Worm (Caenorhabditis elegans) whole organism, young adult: ENCODE results near the gene Y46E12BL.2.

Experiments
- C06A6.2 ChIP-seq: fragments of 200-800 bp; sonication (Bioruptor generic); conservative IDR thresholded peaks from 2 replicates; pipeline ENCODE4 v1.3.6; 2022; ENCODE audit warnings: missing genetic modification characterization, missing compliant biosample characterization
- F22D6.2 ChIP-seq: sonication (generic microtip); optimal IDR thresholded peaks from 2 replicates; lab custom pipeline; 2016; ENCODE audit warnings: mild to moderate bottlenecking, missing genetic modification characterization, missing compliant biosample characterization
- F52B5.7 ChIP-seq: sonication (generic microtip); optimal IDR thresholded peaks from 2 replicates; lab custom pipeline; 2016; ENCODE audit warnings: mild to moderate bottlenecking, missing genetic modification characterization, missing compliant biosample characterization
- F55B11.4 ChIP-seq: sonication (generic microtip); optimal IDR thresholded peaks from 2 replicates; lab custom pipeline; 2016; ENCODE audit warnings: missing compliant biosample characterization, missing genetic modification characterization, borderline replicate concordance; ENCODE audit not compliant: insufficient read depth
- F57C9.4 ChIP-seq: sonication (generic microtip); optimal IDR thresholded peaks from 2 replicates; lab custom pipeline; 2017; ENCODE audit warnings: mild to moderate bottlenecking, missing genetic modification characterization, missing compliant biosample characterization
- T26A5.8 ChIP-seq: sonication (generic microtip); optimal IDR thresholded peaks from 2 replicates; lab custom pipeline; 2016; ENCODE audit warnings: missing genetic modification characterization, missing compliant biosample characterization
- Y95B8A.8 ChIP-seq: fragments of 200-800 bp; sonication (Bioruptor generic); IDR thresholded peaks from 2 replicates; pipeline ENCODE4 v1.3.6; 2022; ENCODE audit warnings: missing genetic modification reagents, missing genetic modification characterization, missing compliant biosample characterization
- akir-1 ChIP-seq: fragments of 200-800 bp; sonication (Bioruptor generic); optimal IDR thresholded peaks from 2 replicates; lab custom pipeline; 2018; ENCODE audit warnings: mild to moderate bottlenecking, missing genetic modification characterization, moderate library complexity, missing compliant biosample characterization
- aptf-3 ChIP-seq: fragments of 200-800 bp; sonication (Bioruptor generic); IDR thresholded peaks from 2 replicates; pipeline ENCODE4 v1.3.6; 2022; ENCODE audit warnings: missing genetic modification characterization, missing compliant biosample characterization
- bed-1 ChIP-seq: fragments of 200-800 bp; sonication (Bioruptor generic); IDR thresholded peaks from 2 replicates; pipeline ENCODE4 v1.3.6; 2022; ENCODE audit warnings: missing genetic modification reagents, missing genetic modification characterization, missing compliant biosample characterization
- ccch-3 ChIP-seq: fragments of 200-800 bp; sonication (Bioruptor generic); optimal IDR thresholded peaks from 2 replicates; lab custom pipeline; 2018; ENCODE audit warnings: mild to moderate bottlenecking, missing genetic modification characterization, missing compliant biosample characterization
- ceh-100 ChIP-seq: fragments of 200-800 bp; sonication (Bioruptor generic); IDR thresholded peaks from 2 replicates; pipeline ENCODE4 v1.3.6; 2022; ENCODE audit warnings: missing genetic modification reagents, missing genetic modification characterization, missing compliant biosample characterization
- ceh-40 ChIP-seq: fragments of 200-800 bp; sonication (Bioruptor generic); IDR thresholded peaks from 2 replicates; pipeline ENCODE4 v1.3.6; 2022; ENCODE audit warnings: missing genetic modification characterization, missing compliant biosample characterization
- ceh-79 ChIP-seq: sonication (generic microtip); optimal IDR thresholded peaks from 2 replicates; lab custom pipeline; 2017; ENCODE audit warnings: mild to moderate bottlenecking, missing genetic modification characterization, missing compliant biosample characterization
- dox-1 ChIP-seq: fragments of 200-800 bp; sonication (Bioruptor generic); IDR thresholded peaks from 2 replicates; pipeline ENCODE4 v1.3.6; 2022; ENCODE audit warnings: missing genetic modification reagents, missing genetic modification characterization, missing compliant biosample characterization
- egl-18 ChIP-seq: fragments of 200-800 bp; sonication (Bioruptor generic); IDR thresholded peaks from 2 replicates; pipeline ENCODE4 v1.3.6; 2022; ENCODE audit warnings: missing genetic modification reagents, missing genetic modification characterization, missing compliant biosample characterization
- egrh-3 ChIP-seq: fragments of 200-800 bp; sonication (Bioruptor generic); IDR thresholded peaks from 2 replicates; pipeline ENCODE4 v1.3.6; 2022; ENCODE audit warnings: missing genetic modification reagents, missing genetic modification characterization, missing compliant biosample characterization
- ekl-4 ChIP-seq: fragments of 200-800 bp; sonication (Bioruptor generic); IDR thresholded peaks from 2 replicates; pipeline ENCODE4 v1.3.6; 2022; ENCODE audit warnings: missing genetic modification reagents, missing genetic modification characterization, missing compliant biosample characterization
- him-1 ChIP-seq: sonication (generic microtip); optimal IDR thresholded peaks from 2 replicates; lab custom pipeline; 2016; ENCODE audit warnings: missing genotype, missing genetic modification reagents, missing genetic modification characterization, missing compliant biosample characterization
- hmg-1.2 ChIP-seq: fragments of 200-800 bp; sonication (Bioruptor generic); IDR thresholded peaks from 2 replicates; pipeline ENCODE4 v1.3.6; 2022; ENCODE audit warnings: missing genetic modification reagents, missing genetic modification characterization, missing compliant biosample characterization
- hmg-20 ChIP-seq: fragments of 200-800 bp; sonication (Bioruptor generic); IDR thresholded peaks from 2 replicates; pipeline ENCODE4 v1.3.6; 2022; ENCODE audit warnings: missing genetic modification reagents, missing genetic modification characterization, missing compliant biosample characterization
- madf-10 ChIP-seq: sonication (generic microtip); optimal IDR thresholded peaks from 2 replicates; lab custom pipeline; 2016; ENCODE audit warnings: mild to moderate bottlenecking, missing genetic modification characterization, missing compliant biosample characterization
- madf-3 ChIP-seq: fragments of 200-800 bp; sonication (Bioruptor generic); IDR thresholded peaks from 2 replicates; pipeline ENCODE4 v1.3.6; 2022; ENCODE audit warnings: missing genetic modification reagents, missing genetic modification characterization, missing compliant biosample characterization
- madf-8 ChIP-seq: fragments of 200-800 bp; sonication (Bioruptor generic); conservative IDR thresholded peaks from 2 replicates; pipeline ENCODE4 v1.3.6; 2022; ENCODE audit warnings: missing genetic modification reagents, missing genetic modification characterization, missing compliant biosample characterization
- mes-4 ChIP-seq: sonication (generic microtip); optimal IDR thresholded peaks from 2 replicates; lab custom pipeline; 2016; ENCODE audit warnings: missing genotype, missing genetic modification characterization, missing compliant biosample characterization
- nhr-179 ChIP-seq: sonication (generic microtip); optimal IDR thresholded peaks from 2 replicates; lab custom pipeline; 2016; ENCODE audit warnings: mild to moderate bottlenecking, missing genetic modification characterization, missing compliant biosample characterization
- rpc-1 ChIP-seq, 2 experiments: fragments of 150-350 bp in 1 of 2; sonication (generic microtip) in 1 of 2; optimal IDR thresholded peaks; 2 replicates each; lab custom pipeline; 2014 to 2018; ENCODE audit warnings: missing biosample characterization in 1 of 2, missing genetic modification characterization in 1 of 2, missing genetic modification reagents in 1 of 2, missing genotype in 1 of 2
- snpc-3.4 ChIP-seq: sonication (generic microtip); optimal IDR thresholded peaks from 2 replicates; lab custom pipeline; 2017; ENCODE audit warnings: missing genetic modification characterization, mild to moderate bottlenecking, missing compliant biosample characterization, antibody characterized with exemption, moderate library complexity, missing genotype, missing genetic modification reagents
- snpc-4 ChIP-seq, 5 experiments: fragments of 150-350 bp in 1 of 5; sonication (generic microtip) in 4 of 5; optimal IDR thresholded peaks; 2 replicates each; lab custom pipeline; 2014 to 2018; ENCODE audit warnings: missing genetic modification characterization in 5 of 5, missing biosample characterization in 3 of 5, antibody characterized with exemption in 2 of 5, mild to moderate bottlenecking in 2 of 5, missing compliant biosample characterization in 2 of 5, missing genotype in 2 of 5, moderate library complexity in 2 of 5, missing genetic modification reagents in 1 of 5
- somi-1 ChIP-seq: fragments of 200-800 bp; sonication (Bioruptor generic); optimal IDR thresholded peaks from 2 replicates; lab custom pipeline; 2018; ENCODE audit warnings: mild to moderate bottlenecking, missing genetic modification characterization, missing compliant biosample characterization
- sptf-2 ChIP-seq: fragments of 200-800 bp; sonication (Bioruptor generic); optimal IDR thresholded peaks from 2 replicates; lab custom pipeline; 2018; ENCODE audit warnings: mild to moderate bottlenecking, missing genetic modification characterization, missing compliant biosample characterization
- tlf-1 ChIP-seq: fragments of 200-800 bp; sonication (Bioruptor generic); optimal IDR thresholded peaks from 2 replicates; lab custom pipeline; 2018; ENCODE audit warnings: mild to moderate bottlenecking, missing genetic modification characterization, missing compliant biosample characterization
- zfh-2 ChIP-seq: fragments of 200-800 bp; sonication (Bioruptor generic); conservative IDR thresholded peaks from 2 replicates; pipeline ENCODE4 v1.3.6; 2022; ENCODE audit warnings: missing genetic modification reagents, missing genetic modification characterization, missing compliant biosample characterization
- ztf-18 ChIP-seq: sonication (generic microtip); optimal IDR thresholded peaks from 2 replicates; lab custom pipeline; 2016; ENCODE audit warnings: missing genotype, mild to moderate bottlenecking, missing genetic modification characterization, missing compliant biosample characterization
- ztf-26 ChIP-seq: sonication (generic microtip); optimal IDR thresholded peaks from 2 replicates; lab custom pipeline; 2017; ENCODE audit warnings: missing genetic modification characterization, missing compliant biosample characterization
- ztf-6 ChIP-seq: fragments of 200-800 bp; sonication (Bioruptor generic); IDR thresholded peaks from 2 replicates; pipeline ENCODE4 v1.3.6; 2022; ENCODE audit warnings: missing genetic modification reagents, missing genetic modification characterization, missing compliant biosample characterization

Gene Y46E12BL.2

ce11 chrII:15220116-15220515 is 12.6 kb upstream of the Y46E12BL.2 start:
- TF ChIP-seq zfh-2 (GFP tag; lab: Robert Waterston, UW) (peak; percentile 90), C06A6.2 (no peak), F22D6.2 (tag; lab: Kevin White, UChicago) (no peak), ztf-18 (tag; lab: Kevin White, UChicago) (no peak), egrh-3 (GFP tag; lab: Robert Waterston, UW) (peak; percentile 53; the same call in 1 of the 2 replicates), dox-1 (GFP tag; lab: Robert Waterston, UW) (no peak)

- TF ChIP-seq ccch-3 (GFP tag; lab: Kevin White, UChicago) (no peak), egrh-3 (GFP tag; lab: Robert Waterston, UW) (peak; percentile 66; the same call in 1 of the 2 replicates), madf-3 (GFP tag; lab: Robert Waterston, UW) (no peak), madf-8 (GFP tag; lab: Robert Waterston, UW) (no peak), dox-1 (GFP tag; lab: Robert Waterston, UW) (0 out of 2 replicates have a peak, but pooled peaks have one; percentile 9), Y95B8A.8 (no peak), zfh-2 (GFP tag; lab: Robert Waterston, UW) (peak; percentile 88), snpc-4 (GFP tag; optimal IDR thresholded peaks at IDR 0.05; lab: Kevin White, UChicago) (no peak), snpc-4 (tag; optimal IDR thresholded peaks at IDR 0.05; lab: Kevin White, UChicago) (no peak), nhr-179 (tag; lab: Kevin White, UChicago) (no peak), ceh-79 (tag; lab: Kevin White, UChicago) (peak; percentile 1), bed-1 (GFP tag; lab: Robert Waterston, UW) (no peak), F52B5.7 (tag; lab: Kevin White, UChicago) (peak; percentile 5), hmg-1.2 (0 out of 2 replicates have a peak, but pooled peaks have one; percentile 15), tlf-1 (GFP tag; lab: Kevin White, UChicago) (no peak), ekl-4 (GFP tag; lab: Robert Waterston, UW) (0 out of 2 replicates have a peak, but pooled peaks have one; percentile 30), hmg-20 (GFP tag; lab: Robert Waterston, UW) (no peak), C06A6.2 (0 out of 2 replicates have a peak, but pooled peaks have one; percentile 12)
Measured at ce11 chrII:15226186-15226585, 6.6 kb upstream of the Y46E12BL.2 start.

DNA sequence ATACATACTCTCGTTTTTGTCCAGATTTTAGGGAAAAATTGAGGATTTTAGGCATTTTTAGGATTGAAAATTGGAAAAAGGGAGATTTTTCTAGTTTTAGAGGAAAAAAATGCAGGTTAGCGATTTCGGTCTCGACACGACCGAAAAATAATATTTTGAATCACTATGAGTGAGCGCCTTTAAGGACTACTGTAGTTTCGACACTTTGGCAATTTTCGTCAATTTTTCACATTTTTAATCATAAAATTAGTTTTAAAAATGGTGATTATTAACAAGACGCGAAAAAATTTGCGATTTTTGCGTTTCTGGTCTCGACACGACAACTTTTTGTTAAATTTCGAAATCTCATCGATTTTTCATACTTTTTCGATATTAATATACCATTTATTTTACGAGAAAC is 5.9 kb upstream of the Y46E12BL.2 start:
- no peak for TF ChIP-seq egl-18 (GFP tag; lab: Robert Waterston, UW)
- TF ChIP-seq F55B11.4 (tag; lab: Kevin White, UChicago) = no peak
- TF ChIP-seq somi-1 (GFP tag; lab: Kevin White, UChicago) = no peak
- no peak for TF ChIP-seq akir-1
- no peak for TF ChIP-seq madf-10 (tag; lab: Kevin White, UChicago)
- TF ChIP-seq ceh-40 = no peak
- no peak for TF ChIP-seq snpc-3.4 (tag; lab: Kevin White, UChicago)
- TF ChIP-seq T26A5.8 (tag; lab: Kevin White, UChicago) = no peak
- no peak for TF ChIP-seq sptf-2
- TF ChIP-seq ceh-100 = no peak
- no peak for TF ChIP-seq rpc-1 (optimal IDR thresholded peaks at IDR 0.05; lab: Kevin White, UChicago)
- no peak for TF ChIP-seq rpc-1 (tag; optimal IDR thresholded peaks at IDR 0.05; lab: Kevin White, UChicago)
- TF ChIP-seq F57C9.4 = no peak
- TF ChIP-seq ztf-6 (GFP tag; lab: Robert Waterston, UW) = no peak
- TF ChIP-seq ekl-4 (GFP tag; lab: Robert Waterston, UW) = no peak
- no peak for TF ChIP-seq ztf-26 (tag; lab: Kevin White, UChicago)
- TF ChIP-seq ztf-18 (tag; lab: Kevin White, UChicago) = no peak
- no peak for TF ChIP-seq aptf-3 (GFP tag; lab: Robert Waterston, UW)
- TF ChIP-seq C06A6.2 = no peak
- TF ChIP-seq mes-4 (tag; lab: Kevin White, UChicago) = no peak
- TF ChIP-seq him-1 (tag; lab: Kevin White, UChicago) = no peak
